Fruit fly (Drosophila melanogaster) whole organism, embryonic: ENCODE data around the gene CG3078.
A peak's percentile ranks its signal among the peaks of the same experiment; 100 is the strongest.

ENCODE experiments used
- Atf6 ChIP-seq: fragments of 200-800 bp; sonication (Bioruptor generic); IDR thresholded peaks from 2 replicates; pipeline ENCODE4 v1.3.6; 2022; ENCODE audit warnings: missing biosample characterization, missing genetic modification characterization
- BEAF-32 ChIP-seq: fragments of 200-800 bp; sonication (Bioruptor generic); optimal IDR thresholded peaks from 3 replicates; lab custom pipeline; 2017; ENCODE audit warnings: missing biosample characterization, missing genetic modification characterization, mild to moderate bottlenecking, moderate library complexity, missing genetic modification reagents
- Bdp1 ChIP-seq: fragments of 200-800 bp; sonication (Bioruptor generic); optimal IDR thresholded peaks from 3 replicates; lab custom pipeline; 2016; ENCODE audit warnings: missing biosample characterization, missing genetic modification characterization
- Blimp-1 ChIP-seq: fragments of 200-800 bp; sonication (Bioruptor generic); optimal IDR thresholded peaks from 3 replicates; lab custom pipeline; 2018; ENCODE audit warnings: missing biosample characterization, missing genetic modification characterization, mild to moderate bottlenecking, moderate library complexity, missing genetic modification reagents
- CG10979 ChIP-seq: fragments of 200-800 bp; sonication (Bioruptor generic); optimal IDR thresholded peaks from 2 replicates; lab custom pipeline; 2018; ENCODE audit warnings: missing biosample characterization, mild to moderate bottlenecking, missing genetic modification characterization, moderate library complexity
- CG13287 ChIP-seq: fragments of 200-800 bp; sonication (Bioruptor generic); IDR thresholded peaks from 2 replicates; pipeline ENCODE4 v1.3.6; 2022; ENCODE audit warnings: missing biosample characterization, missing genetic modification characterization; ENCODE audit not compliant: partially characterized antibody
- CG13624 ChIP-seq: fragments of 200-800 bp; sonication (Bioruptor generic); optimal IDR thresholded peaks from 2 replicates; lab custom pipeline; 2016; ENCODE audit warnings: missing biosample characterization, missing genetic modification characterization
- CG18262 ChIP-seq: fragments of 200-800 bp; optimal IDR thresholded peaks from 3 replicates; lab custom pipeline; 2019; ENCODE audit warnings: missing biosample characterization, mild to moderate bottlenecking, missing genetic modification characterization, moderate library complexity
- CG1832 ChIP-seq: fragments of 200-800 bp; sonication (Bioruptor generic); optimal IDR thresholded peaks from 2 replicates; lab custom pipeline; 2017; ENCODE audit warnings: missing biosample characterization, mild to moderate bottlenecking, missing genetic modification characterization, inconsistent platforms
- CG3065 ChIP-seq: fragments of 200-800 bp; sonication (Bioruptor generic); optimal IDR thresholded peaks from 2 replicates; lab custom pipeline; 2016; ENCODE audit warnings: missing biosample characterization, missing genetic modification characterization
- CG3995 ChIP-seq: fragments of 200-800 bp; sonication (Bioruptor generic); optimal IDR thresholded peaks from 3 replicates; lab custom pipeline; 2016; ENCODE audit warnings: missing biosample characterization, missing genetic modification characterization
- CG43689 ChIP-seq: fragments of 200-800 bp; sonication (Bioruptor generic); IDR thresholded peaks from 2 replicates; pipeline ENCODE4 v1.3.6; 2022; ENCODE audit warnings: missing biosample characterization, missing genetic modification characterization
- CG4404 ChIP-seq: fragments of 200-800 bp; sonication (Bioruptor generic); IDR thresholded peaks from 2 replicates; pipeline ENCODE4 v1.3.6; 2022; ENCODE audit warnings: missing biosample characterization, missing genetic modification characterization
- Dfd ChIP-seq, 2 experiments: fragments of >200 bp; optimal IDR thresholded peaks; 2 replicates each; lab custom pipeline; 2017; ENCODE audit warnings: missing biosample characterization in 2 of 2, missing genetic modification characterization in 2 of 2
- H15 ChIP-seq: fragments of 200-800 bp; sonication (Bioruptor generic); IDR thresholded peaks from 3 replicates; pipeline ENCODE4 v1.3.6; 2022; ENCODE audit warnings: missing biosample characterization, missing genetic modification characterization
- HHEX ChIP-seq: fragments of 200-800 bp; sonication (Bioruptor generic); optimal IDR thresholded peaks from 3 replicates; lab custom pipeline; 2017; ENCODE audit warnings: missing biosample characterization, mild to moderate bottlenecking, missing genetic modification characterization, missing genetic modification reagents
- HLH54F ChIP-seq: fragments of 200-800 bp; sonication (Bioruptor generic); optimal IDR thresholded peaks from 3 replicates; lab custom pipeline; 2016; ENCODE audit warnings: missing biosample characterization, missing genetic modification characterization
- Lhr ChIP-seq: fragments of 200-800 bp; sonication (Bioruptor generic); optimal IDR thresholded peaks from 3 replicates; lab custom pipeline; 2017; ENCODE audit warnings: mild to moderate bottlenecking, missing biosample characterization, missing genetic modification reagents, missing genetic modification characterization
- Lim3 ChIP-seq: fragments of 200-800 bp; sonication (Bioruptor generic); IDR thresholded peaks from 2 replicates; pipeline ENCODE4 v1.3.6; 2022; ENCODE audit warnings: missing biosample characterization, missing genetic modification characterization
- Med ChIP-seq: fragments of 200-800 bp; sonication (Bioruptor generic); peaks from one replicate; lab custom pipeline; 2016; ENCODE audit warnings: missing biosample characterization, missing genetic modification characterization, mild to moderate bottlenecking, inconsistent platforms, moderate library complexity
- Nf-YA ChIP-seq: fragments of 200-800 bp; sonication (Bioruptor generic); IDR thresholded peaks from 2 replicates; pipeline ENCODE4 v1.3.6; 2022; ENCODE audit warnings: missing biosample characterization, missing genetic modification characterization
- Oli ChIP-seq: fragments of 200-800 bp; sonication (Bioruptor generic); optimal IDR thresholded peaks from 2 replicates; lab custom pipeline; 2018; ENCODE audit warnings: missing biosample characterization, mild to moderate bottlenecking, missing genetic modification characterization, moderate library complexity
- Optix ChIP-seq: fragments of 200-800 bp; sonication (Bioruptor generic); IDR thresholded peaks from 3 replicates; pipeline ENCODE4 v1.3.6; 2022; ENCODE audit warnings: missing biosample characterization, missing genetic modification characterization
- Rfx ChIP-seq: fragments of 200-800 bp; sonication (Bioruptor generic); IDR thresholded peaks from 2 replicates; pipeline ENCODE4 v1.3.6; 2022; ENCODE audit warnings: missing biosample characterization, missing genetic modification characterization
- Side ChIP-seq: fragments of 200-800 bp; sonication (Bioruptor generic); optimal IDR thresholded peaks from 2 replicates; lab custom pipeline; 2016; ENCODE audit warnings: missing biosample characterization, missing genetic modification characterization
- Six4 ChIP-seq: fragments of 200-800 bp; sonication (Bioruptor generic); optimal IDR thresholded peaks from 2 replicates; lab custom pipeline; 2016; ENCODE audit warnings: missing biosample characterization, missing genetic modification characterization
- Stat92E ChIP-seq, 3 experiments: fragments of >200 bp in 2 of 3; fragments of 200-800 bp in 1 of 3; sonication (Bioruptor generic) in 1 of 3; optimal IDR thresholded peaks; 2 replicates each; lab custom pipeline; 2017 to 2019; ENCODE audit warnings: missing biosample characterization in 3 of 3, missing genetic modification characterization in 3 of 3, mild to moderate bottlenecking in 1 of 3, moderate library complexity in 1 of 3
- Taf1 ChIP-seq: fragments of 200-800 bp; sonication (Bioruptor generic); IDR thresholded peaks from 2 replicates; pipeline ENCODE4 v1.3.6; 2022; ENCODE audit warnings: missing biosample characterization, missing genetic modification characterization
- Tbp ChIP-seq: fragments of >200 bp; optimal IDR thresholded peaks from 2 replicates; lab custom pipeline; 2018; ENCODE audit warnings: missing biosample characterization, missing genetic modification characterization
- Xrp1 ChIP-seq: fragments of 200-800 bp; sonication (Bioruptor generic); IDR thresholded peaks from 2 replicates; pipeline ENCODE4 v1.3.6; 2022; ENCODE audit warnings: missing biosample characterization, missing genetic modification characterization
- ash1 ChIP-seq: fragments of 200-800 bp; sonication (Bioruptor generic); optimal IDR thresholded peaks from 2 replicates; lab custom pipeline; 2018; ENCODE audit warnings: missing biosample characterization, mild to moderate bottlenecking, missing genetic modification characterization
- chif ChIP-seq, 2 experiments: fragments of 200-800 bp; sonication (Bioruptor generic); optimal IDR thresholded peaks; 3 replicates each; lab custom pipeline; 2016; ENCODE audit warnings: missing biosample characterization in 2 of 2, missing genetic modification characterization in 2 of 2
- chn ChIP-seq: fragments of 200-800 bp; sonication (Bioruptor generic); optimal IDR thresholded peaks from 2 replicates; lab custom pipeline; 2016; ENCODE audit warnings: missing biosample characterization, missing genetic modification characterization
- ci ChIP-seq: fragments of 200-800 bp; sonication (Bioruptor generic); IDR thresholded peaks from 3 replicates; pipeline ENCODE4 v1.3.6; 2022; ENCODE audit warnings: missing biosample characterization, missing genetic modification characterization
- crol ChIP-seq: fragments of 200-800 bp; sonication (Bioruptor generic); IDR thresholded peaks from 2 replicates; pipeline ENCODE4 v1.3.6; 2022; ENCODE audit warnings: missing biosample characterization, missing genetic modification characterization
- danr ChIP-seq: fragments of 200-800 bp; sonication (Bioruptor generic); IDR thresholded peaks from 2 replicates; pipeline ENCODE4 v1.3.6; 2022; ENCODE audit warnings: missing biosample characterization, missing genetic modification characterization
- exex ChIP-seq: fragments of 200-800 bp; sonication (Bioruptor generic); optimal IDR thresholded peaks from 4 replicates; lab custom pipeline; 2018; ENCODE audit warnings: missing biosample characterization, mild to moderate bottlenecking, missing genetic modification characterization, moderate library complexity
- fd102C ChIP-seq: fragments of 200-800 bp; sonication (Bioruptor generic); optimal IDR thresholded peaks from 2 replicates; lab custom pipeline; 2018; ENCODE audit warnings: missing biosample characterization, mild to moderate bottlenecking, missing genetic modification characterization, moderate library complexity
- gsb-n ChIP-seq: fragments of 200-800 bp; sonication (Bioruptor generic); optimal IDR thresholded peaks from 3 replicates; lab custom pipeline; 2018; ENCODE audit warnings: missing biosample characterization, mild to moderate bottlenecking, missing genetic modification characterization
- ham ChIP-seq: fragments of 200-800 bp; sonication (Bioruptor generic); IDR thresholded peaks from 2 replicates; pipeline ENCODE4 v1.3.6; 2022; ENCODE audit warnings: missing biosample characterization, missing genetic modification characterization
- hb ChIP-seq: fragments of 200-800 bp; sonication (Bioruptor generic); IDR thresholded peaks from 3 replicates; pipeline ENCODE4 v1.3.6; 2022; ENCODE audit warnings: missing biosample characterization, missing genetic modification characterization; ENCODE audit not compliant: partially characterized antibody
- kah ChIP-seq: fragments of 200-800 bp; sonication (Bioruptor generic); optimal IDR thresholded peaks from 2 replicates; lab custom pipeline; 2018; ENCODE audit warnings: missing biosample characterization, mild to moderate bottlenecking, missing genetic modification characterization
- ken ChIP-seq: fragments of 200-800 bp; sonication (Bioruptor generic); IDR thresholded peaks from 3 replicates; pipeline ENCODE4 v1.3.6; 2022; ENCODE audit warnings: missing biosample characterization, missing genetic modification characterization
- nerfin-1 ChIP-seq: fragments of 200-800 bp; sonication (Bioruptor generic); optimal IDR thresholded peaks from 3 replicates; lab custom pipeline; 2019; ENCODE audit warnings: missing biosample characterization, mild to moderate bottlenecking, missing genetic modification characterization, moderate library complexity
- pzg ChIP-seq: fragments of 200-800 bp; sonication (Bioruptor generic); optimal IDR thresholded peaks from 3 replicates; lab custom pipeline; 2018; ENCODE audit warnings: missing biosample characterization, mild to moderate bottlenecking, missing genetic modification characterization, moderate library complexity
- row ChIP-seq: fragments of 200-800 bp; sonication (Bioruptor generic); IDR thresholded peaks from 3 replicates; pipeline ENCODE4 v1.3.6; 2022; ENCODE audit warnings: missing biosample characterization, missing genetic modification characterization
- scrt ChIP-seq: fragments of 200-800 bp; sonication (Bioruptor generic); optimal IDR thresholded peaks from 2 replicates; lab custom pipeline; 2018; ENCODE audit warnings: missing biosample characterization, mild to moderate bottlenecking, missing genetic modification characterization, moderate library complexity
- sisA ChIP-seq: fragments of 200-800 bp; sonication (Bioruptor generic); IDR thresholded peaks from 2 replicates; pipeline ENCODE4 v1.3.6; 2022; ENCODE audit warnings: missing biosample characterization, missing genetic modification characterization
- sug ChIP-seq: fragments of 200-800 bp; optimal IDR thresholded peaks from 2 replicates; lab custom pipeline; 2019; ENCODE audit warnings: missing biosample characterization, mild to moderate bottlenecking, missing genetic modification characterization, moderate library complexity
- unpg ChIP-seq: fragments of 200-800 bp; sonication (Bioruptor generic); optimal IDR thresholded peaks from 3 replicates; lab custom pipeline; 2018; ENCODE audit warnings: missing biosample characterization, mild to moderate bottlenecking, missing genetic modification characterization, moderate library complexity
- usp ChIP-seq: fragments of >200 bp; optimal IDR thresholded peaks from 2 replicates; lab custom pipeline; 2017; ENCODE audit warnings: missing biosample characterization, missing genetic modification characterization
- z ChIP-seq: fragments of 200-800 bp; sonication (Bioruptor generic); IDR thresholded peaks from 3 replicates; pipeline ENCODE4 v1.3.6; 2022; ENCODE audit warnings: missing biosample characterization, missing genetic modification characterization
- zfh1 ChIP-seq: fragments of 200-800 bp; sonication (Bioruptor generic); IDR thresholded peaks from 3 replicates; pipeline ENCODE4 v1.3.6; 2022; ENCODE audit warnings: missing biosample characterization, missing genetic modification characterization

CG3078 gene

DNA sequence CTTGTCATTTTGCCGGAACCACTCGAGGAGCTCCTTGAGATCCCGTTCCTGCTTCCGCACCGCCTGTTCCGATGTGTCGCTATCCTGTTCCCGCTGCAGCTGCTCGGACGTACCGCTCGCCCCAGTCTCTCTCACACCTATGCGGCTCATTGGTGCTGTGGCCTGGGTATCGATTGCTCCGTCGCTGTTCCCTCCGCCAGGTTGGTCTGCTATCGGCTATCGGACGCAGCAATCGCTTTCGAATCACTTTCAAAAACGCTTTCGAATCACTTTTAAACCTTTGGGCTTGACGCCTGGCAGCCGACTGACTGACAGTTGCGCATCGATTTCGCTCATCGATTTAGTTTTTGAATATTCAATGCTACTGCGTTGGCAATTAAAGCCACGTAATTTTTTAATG is 8.0 kb downstream of the CG3078 start, which contains the start of gene CG3191 (continued):
- TF ChIP-seq Blimp-1 (GFP tag; lab: Kevin White, UChicago), result no peak
- TF ChIP-seq hb (GFP tag; lab: Robert Waterston, UW), result 0 out of 3 replicates have a peak, but pooled peaks have one; percentile 35
- no peak for TF ChIP-seq ash1 (GFP tag; lab: Kevin White, UChicago)
- TF ChIP-seq fd102C, result no peak
- no peak for TF ChIP-seq chn (GFP tag; lab: Kevin White, UChicago)
- TF ChIP-seq crol (GFP tag; lab: Robert Waterston, UW), result no peak
- TF ChIP-seq CG4404 (GFP tag; lab: Robert Waterston, UW), result no peak
- peak; percentile 46 for TF ChIP-seq Med (GFP tag; lab: Kevin White, UChicago)
- TF ChIP-seq danr (GFP tag; lab: Robert Waterston, UW), result no peak
- TF ChIP-seq Lim3, result no peak
- no peak for TF ChIP-seq row (GFP tag; lab: Robert Waterston, UW)
- TF ChIP-seq HHEX (GFP tag; lab: Kevin White, UChicago), result no peak
- TF ChIP-seq ci, result no peak
- no peak for TF ChIP-seq ham (GFP tag; lab: Robert Waterston, UW)
- TF ChIP-seq gsb-n (tag; lab: Kevin White, UChicago), result no peak
- TF ChIP-seq CG10979 (tag; lab: Kevin White, UChicago), result no peak
- no peak for TF ChIP-seq nerfin-1
- TF ChIP-seq CG13624 (GFP tag; lab: Kevin White, UChicago), result no peak
- TF ChIP-seq HLH54F (GFP tag; lab: Kevin White, UChicago), result no peak
- TF ChIP-seq sisA (GFP tag; lab: Robert Waterston, UW), result no peak
- no peak for TF ChIP-seq CG43689
- TF ChIP-seq Tbp (GFP tag; lab: Kevin White, UChicago), result no peak
- peak; percentile 31 for TF ChIP-seq BEAF-32 (GFP tag; lab: Kevin White, UChicago)
- TF ChIP-seq CG3995, result no peak
- no peak for TF ChIP-seq exex
- no peak for TF ChIP-seq usp (GFP tag; lab: Kevin White, UChicago)
- no peak for TF ChIP-seq ken (GFP tag; lab: Robert Waterston, UW)
- TF ChIP-seq zfh1 (GFP tag; lab: Robert Waterston, UW), result no peak
- no peak for TF ChIP-seq pzg
- no peak for TF ChIP-seq kah (GFP tag; lab: Kevin White, UChicago)
- no peak for TF ChIP-seq Nf-YA
- no peak for TF ChIP-seq Side (GFP tag; lab: Kevin White, UChicago)
- no peak for TF ChIP-seq CG3065 (GFP tag; lab: Kevin White, UChicago)
- TF ChIP-seq Lhr (GFP tag; lab: Kevin White, UChicago), result no peak
- no peak for TF ChIP-seq Stat92E (GFP tag; optimal IDR thresholded peaks at IDR 0.05; lab: Kevin White, UChicago)
- peak; percentile 44 for TF ChIP-seq CG1832 (GFP tag; lab: Kevin White, UChicago)
- TF ChIP-seq Six4 (GFP tag; lab: Kevin White, UChicago), result no peak
- TF ChIP-seq unpg (GFP tag; lab: Kevin White, UChicago), result no peak
- TF ChIP-seq Xrp1, result no peak
- no peak for TF ChIP-seq scrt (GFP tag; lab: Kevin White, UChicago)
- no peak for TF ChIP-seq Optix
- TF ChIP-seq Atf6 (GFP tag; lab: Robert Waterston, UW), result no peak
- TF ChIP-seq CG18262 (tag; lab: Kevin White, UChicago), result no peak
- no peak for TF ChIP-seq z (GFP tag; lab: Robert Waterston, UW)
- TF ChIP-seq chif (GFP tag; optimal IDR thresholded peaks at IDR 0.05; lab: Kevin White, UChicago), result no peak
- no peak for TF ChIP-seq H15 (GFP tag; lab: Robert Waterston, UW)
- TF ChIP-seq Oli (tag; lab: Kevin White, UChicago), result no peak
- TF ChIP-seq Bdp1 (GFP tag; lab: Kevin White, UChicago), result no peak
- no peak for TF ChIP-seq Taf1 (GFP tag; lab: Robert Waterston, UW)
- no peak for TF ChIP-seq sug (tag; lab: Kevin White, UChicago)
- TF ChIP-seq CG13287 (GFP tag; lab: Robert Waterston, UW), result peak; percentile 40
- TF ChIP-seq Dfd (GFP tag; optimal IDR thresholded peaks at IDR 0.05; lab: Kevin White, UChicago), result no peak
- TF ChIP-seq Rfx, result no peak
